Fruit fly (Drosophila melanogaster) whole organism, embryonic: ENCODE measurements around the gene Sulf1.

Source experiments
- BtbVII ChIP-seq: fragments of 200-800 bp; sonication (Bioruptor generic); optimal IDR thresholded peaks from 3 replicates; lab custom pipeline; 2017; ENCODE audit warnings: missing biosample characterization, mild to moderate bottlenecking, missing genetic modification characterization
- CG10543 ChIP-seq: fragments of 200-800 bp; sonication (Bioruptor generic); optimal IDR thresholded peaks from 3 replicates; lab custom pipeline; 2017; ENCODE audit warnings: missing biosample characterization, mild to moderate bottlenecking, missing genetic modification characterization, moderate library complexity
- CG12104 ChIP-seq: fragments of 200-800 bp; sonication (Bioruptor generic); optimal IDR thresholded peaks from 3 replicates; lab custom pipeline; 2016; ENCODE audit warnings: missing biosample characterization, missing genetic modification characterization
- CG1233 ChIP-seq: fragments of 200-800 bp; sonication (Bioruptor generic); optimal IDR thresholded peaks from 4 replicates; lab custom pipeline; 2018; ENCODE audit warnings: missing biosample characterization, mild to moderate bottlenecking, missing genetic modification characterization
- CG12391 ChIP-seq: fragments of 200-800 bp; sonication (Bioruptor generic); optimal IDR thresholded peaks from 3 replicates; lab custom pipeline; 2018; ENCODE audit warnings: missing biosample characterization, mild to moderate bottlenecking, missing genetic modification characterization, moderate library complexity
- CG13624 ChIP-seq: fragments of 200-800 bp; sonication (Bioruptor generic); optimal IDR thresholded peaks from 2 replicates; lab custom pipeline; 2016; ENCODE audit warnings: missing biosample characterization, missing genetic modification characterization
- CG13775 ChIP-seq: fragments of 200-800 bp; sonication (Bioruptor generic); optimal IDR thresholded peaks from 3 replicates; lab custom pipeline; 2017; ENCODE audit warnings: missing biosample characterization, mild to moderate bottlenecking, missing genetic modification characterization
- CG14667 ChIP-seq: fragments of 200-800 bp; sonication (Bioruptor generic); IDR thresholded peaks from 2 replicates; pipeline ENCODE4 v1.3.6; 2022; ENCODE audit warnings: missing biosample characterization, missing genetic modification characterization
- CG15514 ChIP-seq: fragments of 200-800 bp; sonication (Bioruptor generic); optimal IDR thresholded peaks from 3 replicates; lab custom pipeline; 2017; ENCODE audit warnings: missing biosample characterization, missing genetic modification characterization, mild to moderate bottlenecking, moderate library complexity, missing genetic modification reagents
- CG16815 ChIP-seq: fragments of 200-800 bp; sonication (Bioruptor generic); optimal IDR thresholded peaks from 3 replicates; lab custom pipeline; 2017; ENCODE audit warnings: missing biosample characterization, mild to moderate bottlenecking, missing genetic modification characterization
- CG17361 ChIP-seq: fragments of 200-800 bp; sonication (Bioruptor generic); IDR thresholded peaks from 3 replicates; pipeline ENCODE4 v1.3.6; 2022; ENCODE audit warnings: missing biosample characterization, missing genetic modification characterization
- CG18476 ChIP-seq: fragments of 200-800 bp; sonication (Bioruptor generic); optimal IDR thresholded peaks from 2 replicates; lab custom pipeline; 2016; ENCODE audit warnings: missing biosample characterization, mild to moderate bottlenecking, missing genetic modification characterization
- CG32772 ChIP-seq: fragments of 200-800 bp; sonication (Bioruptor generic); IDR thresholded peaks from 2 replicates; pipeline ENCODE4 v1.3.6; 2022; ENCODE audit warnings: missing biosample characterization, missing genetic modification characterization
- CG3281 ChIP-seq: fragments of 200-800 bp; sonication (Bioruptor generic); optimal IDR thresholded peaks from 3 replicates; lab custom pipeline; 2017; ENCODE audit warnings: missing biosample characterization, mild to moderate bottlenecking, missing genetic modification characterization
- CG34376 ChIP-seq: fragments of 200-800 bp; sonication (Bioruptor generic); optimal IDR thresholded peaks from 2 replicates; lab custom pipeline; 2018; ENCODE audit warnings: missing biosample characterization, mild to moderate bottlenecking, missing genetic modification characterization
- CG3995 ChIP-seq: fragments of 200-800 bp; sonication (Bioruptor generic); optimal IDR thresholded peaks from 3 replicates; lab custom pipeline; 2016; ENCODE audit warnings: missing biosample characterization, missing genetic modification characterization
- CG5180 ChIP-seq: fragments of 200-800 bp; sonication (Bioruptor generic); optimal IDR thresholded peaks from 3 replicates; lab custom pipeline; 2017; ENCODE audit warnings: missing biosample characterization, missing genetic modification characterization, mild to moderate bottlenecking, moderate library complexity, missing genetic modification reagents
- CG5953 ChIP-seq: fragments of 200-800 bp; sonication (Bioruptor generic); IDR thresholded peaks from 2 replicates; pipeline ENCODE4 v1.3.6; 2022; ENCODE audit warnings: missing biosample characterization, missing genetic modification characterization
- CG6175 ChIP-seq: fragments of 200-800 bp; sonication (Bioruptor generic); IDR thresholded peaks from 3 replicates; pipeline ENCODE4 v1.3.6; 2022; ENCODE audit warnings: missing biosample characterization, missing genetic modification characterization
- CG8388 ChIP-seq: fragments of 200-800 bp; sonication (Bioruptor generic); optimal IDR thresholded peaks from 2 replicates; lab custom pipeline; 2019; ENCODE audit warnings: missing biosample characterization, mild to moderate bottlenecking, missing genetic modification characterization, moderate library complexity
- D ChIP-seq, 2 experiments: fragments of 200-800 bp in 1 of 2; fragments of >200 bp in 1 of 2; sonication (Bioruptor generic) in 1 of 2; optimal IDR thresholded peaks; 2 replicates in 1 of 2; 3 replicates in 1 of 2; lab custom pipeline; 2017; ENCODE audit warnings: mild to moderate bottlenecking in 1 of 2, missing biosample characterization in 1 of 2, missing genetic modification characterization in 1 of 2, missing genetic modification reagents in 1 of 2
- Hand ChIP-seq: fragments of 200-800 bp; sonication (Bioruptor generic); optimal IDR thresholded peaks from 2 replicates; lab custom pipeline; 2017; ENCODE audit warnings: mild to moderate bottlenecking, missing biosample characterization, missing genetic modification reagents, missing genetic modification characterization
- Lim3 ChIP-seq: fragments of 200-800 bp; sonication (Bioruptor generic); IDR thresholded peaks from 2 replicates; pipeline ENCODE4 v1.3.6; 2022; ENCODE audit warnings: missing biosample characterization, missing genetic modification characterization
- Med ChIP-seq: fragments of 200-800 bp; sonication (Bioruptor generic); peaks from one replicate; lab custom pipeline; 2016; ENCODE audit warnings: missing biosample characterization, missing genetic modification characterization, mild to moderate bottlenecking, inconsistent platforms, moderate library complexity
- NC2β ChIP-seq: fragments of 200-800 bp; sonication (Bioruptor generic); optimal IDR thresholded peaks from 2 replicates; lab custom pipeline; 2016; ENCODE audit warnings: missing biosample characterization, missing genetic modification characterization
- Nf-YC ChIP-seq: fragments of 200-800 bp; optimal IDR thresholded peaks from 3 replicates; lab custom pipeline; 2019; ENCODE audit warnings: missing biosample characterization, mild to moderate bottlenecking, missing genetic modification characterization, moderate library complexity
- NfI ChIP-seq: fragments of 200-800 bp; sonication (Bioruptor generic); optimal IDR thresholded peaks from 3 replicates; lab custom pipeline; 2018; ENCODE audit warnings: missing biosample characterization, mild to moderate bottlenecking, missing genetic modification characterization, moderate library complexity
- Oaz ChIP-seq: fragments of 200-800 bp; sonication (Bioruptor generic); IDR thresholded peaks from 2 replicates; pipeline ENCODE4 v1.3.6; 2022; ENCODE audit warnings: missing biosample characterization, missing genetic modification characterization
- Optix ChIP-seq: fragments of 200-800 bp; sonication (Bioruptor generic); IDR thresholded peaks from 3 replicates; pipeline ENCODE4 v1.3.6; 2022; ENCODE audit warnings: missing biosample characterization, missing genetic modification characterization
- Pdp1 ChIP-seq, 2 experiments: fragments of 200-800 bp; sonication (Bioruptor generic); optimal IDR thresholded peaks; 3 replicates each; lab custom pipeline; 2016; ENCODE audit warnings: missing biosample characterization in 2 of 2, missing genetic modification characterization in 2 of 2, mild to moderate bottlenecking in 1 of 2, moderate library complexity in 1 of 2
- Rfx ChIP-seq: fragments of 200-800 bp; sonication (Bioruptor generic); IDR thresholded peaks from 2 replicates; pipeline ENCODE4 v1.3.6; 2022; ENCODE audit warnings: missing biosample characterization, missing genetic modification characterization
- bowl ChIP-seq: fragments of 200-800 bp; sonication (Bioruptor generic); IDR thresholded peaks from 2 replicates; pipeline ENCODE4 v1.3.6; 2022; ENCODE audit warnings: missing biosample characterization, missing genetic modification characterization
- cg ChIP-seq: fragments of 200-800 bp; sonication (Bioruptor generic); optimal IDR thresholded peaks from 3 replicates; lab custom pipeline; 2019; ENCODE audit warnings: missing biosample characterization, mild to moderate bottlenecking, missing genetic modification characterization, moderate library complexity
- ci ChIP-seq: fragments of 200-800 bp; sonication (Bioruptor generic); IDR thresholded peaks from 3 replicates; pipeline ENCODE4 v1.3.6; 2022; ENCODE audit warnings: missing biosample characterization, missing genetic modification characterization
- cwo ChIP-seq: fragments of 200-800 bp; sonication (Bioruptor generic); optimal IDR thresholded peaks from 3 replicates; lab custom pipeline; 2017; ENCODE audit warnings: missing biosample characterization, missing genetic modification characterization, mild to moderate bottlenecking, moderate library complexity, missing genetic modification reagents
- dimm ChIP-seq: fragments of 200-800 bp; sonication (Bioruptor generic); IDR thresholded peaks from 2 replicates; pipeline ENCODE4 v1.3.6; 2022; ENCODE audit warnings: missing biosample characterization, missing genetic modification characterization
- dpn ChIP-seq, 2 experiments: fragments of 200-800 bp; sonication (Bioruptor generic); optimal IDR thresholded peaks; 3 replicates each; lab custom pipeline; 2016; ENCODE audit warnings: missing biosample characterization in 2 of 2, missing genetic modification characterization in 2 of 2
- emc ChIP-seq: fragments of 200-800 bp; sonication (Bioruptor generic); optimal IDR thresholded peaks from 2 replicates; lab custom pipeline; 2016; ENCODE audit warnings: missing biosample characterization, missing genetic modification characterization
- exex ChIP-seq: fragments of 200-800 bp; sonication (Bioruptor generic); optimal IDR thresholded peaks from 4 replicates; lab custom pipeline; 2018; ENCODE audit warnings: missing biosample characterization, mild to moderate bottlenecking, missing genetic modification characterization, moderate library complexity
- fd96Cb ChIP-seq: fragments of 200-800 bp; sonication (Bioruptor generic); optimal IDR thresholded peaks from 2 replicates; lab custom pipeline; 2018; ENCODE audit warnings: missing biosample characterization, mild to moderate bottlenecking, missing genetic modification characterization, moderate library complexity
- grau ChIP-seq: fragments of 200-800 bp; optimal IDR thresholded peaks from 3 replicates; lab custom pipeline; 2019; ENCODE audit warnings: missing biosample characterization, mild to moderate bottlenecking, missing genetic modification characterization, moderate library complexity
- grn ChIP-seq: fragments of 200-800 bp; sonication (Bioruptor generic); optimal IDR thresholded peaks from 3 replicates; lab custom pipeline; 2017; ENCODE audit warnings: missing biosample characterization, missing genetic modification characterization
- gro ChIP-seq: fragments of 200-800 bp; sonication (Bioruptor generic); optimal IDR thresholded peaks from 2 replicates; lab custom pipeline; 2016; ENCODE audit warnings: missing biosample characterization, missing genetic modification characterization
- org-1 ChIP-seq: fragments of 200-800 bp; sonication (Bioruptor generic); optimal IDR thresholded peaks from 2 replicates; lab custom pipeline; 2017; ENCODE audit warnings: missing biosample characterization, missing genetic modification characterization
- prd ChIP-seq, 3 experiments: fragments of >200 bp in 2 of 3; fragments of 200-800 bp in 1 of 3; sonication (Bioruptor generic) in 1 of 3; optimal IDR thresholded peaks in 2 of 3; IDR thresholded peaks in 1 of 3; 2 replicates in 2 of 3; 3 replicates in 1 of 3; pipeline versions ENCODE4 v1.3.6 to Lab custom; 2017 to 2022; ENCODE audit warnings: missing biosample characterization in 1 of 3, missing genetic modification characterization in 1 of 3
- psq ChIP-seq: fragments of 200-800 bp; sonication (Bioruptor generic); optimal IDR thresholded peaks from 2 replicates; lab custom pipeline; 2017; ENCODE audit warnings: missing biosample characterization, missing genetic modification characterization
- schlank ChIP-seq: fragments of 200-800 bp; sonication (Bioruptor generic); optimal IDR thresholded peaks from 2 replicates; lab custom pipeline; 2018; ENCODE audit warnings: missing biosample characterization, mild to moderate bottlenecking, missing genetic modification characterization
- sens ChIP-seq: fragments of 200-800 bp; sonication (Bioruptor generic); peaks from one replicate; lab custom pipeline; 2016; ENCODE audit warnings: missing biosample characterization, missing genetic modification characterization
- shn ChIP-seq: fragments of 200-800 bp; sonication (Bioruptor generic); optimal IDR thresholded peaks from 3 replicates; lab custom pipeline; 2016; ENCODE audit warnings: missing biosample characterization, missing genetic modification characterization
- sqz ChIP-seq: fragments of 200-800 bp; sonication (Bioruptor generic); optimal IDR thresholded peaks from 3 replicates; lab custom pipeline; 2018; ENCODE audit warnings: missing biosample characterization, mild to moderate bottlenecking, missing genetic modification characterization
- zfh2 ChIP-seq: fragments of 200-800 bp; sonication (Bioruptor generic); optimal IDR thresholded peaks from 2 replicates; lab custom pipeline; 2016; ENCODE audit warnings: missing biosample characterization, missing genetic modification characterization

Gene Sulf1

DNA sequence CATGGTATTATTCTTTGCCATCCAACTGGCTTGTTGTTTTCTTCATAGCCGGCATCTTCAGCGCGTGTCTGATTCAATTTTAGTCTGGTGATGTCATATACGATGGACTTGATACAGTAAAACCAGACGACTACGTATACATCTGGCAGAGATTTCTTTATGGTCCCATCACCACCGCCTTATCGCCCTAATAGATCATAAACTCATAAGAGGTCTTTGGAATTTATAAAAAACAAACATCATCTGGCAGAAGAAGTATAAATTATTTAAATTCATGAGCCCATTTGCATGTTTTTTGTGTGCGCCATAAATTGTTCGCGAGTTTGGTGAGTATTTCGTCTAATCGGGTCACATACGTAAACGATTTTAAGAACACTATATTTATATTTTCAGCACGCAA lies 8.9 kb upstream of the Sulf1 start (continued):
- TF ChIP-seq NC2β (GFP tag; lab: Kevin White, UChicago) (no peak), CG13624 (no peak), D (optimal IDR thresholded peaks at IDR 0.05; lab: Kevin White, UChicago) (no peak), D (GFP tag; optimal IDR thresholded peaks at IDR 0.05; lab: Kevin White, UChicago) (no peak), bowl (GFP tag; lab: Robert Waterston, UW) (no peak), CG3281 (GFP tag; lab: Kevin White, UChicago) (no peak), CG15514 (GFP tag; lab: Kevin White, UChicago) (peak; percentile 8), Pdp1 (GFP tag; optimal IDR thresholded peaks at IDR 0.05; lab: Kevin White, UChicago) (peak in 1 of 2 experiments; percentile 20), dpn (GFP tag; optimal IDR thresholded peaks at IDR 0.05; lab: Kevin White, UChicago) (no peak), sens (GFP tag; lab: Kevin White, UChicago) (peak; percentile 61), cg (no peak), Med (GFP tag; lab: Kevin White, UChicago) (peak; percentile 73), Rfx (GFP tag; lab: Robert Waterston, UW) (no peak), CG34376 (GFP tag; lab: Kevin White, UChicago) (peak; percentile 55), Oaz (GFP tag; lab: Robert Waterston, UW) (no peak), CG10543 (peak; percentile 48), CG8388 (GFP tag; lab: Kevin White, UChicago) (no peak), schlank (no peak), CG5180 (GFP tag; lab: Kevin White, UChicago) (no peak), CG3995 (GFP tag; lab: Kevin White, UChicago) (no peak), CG1233 (no peak), CG12104 (GFP tag; lab: Kevin White, UChicago) (no peak), Hand (GFP tag; lab: Kevin White, UChicago) (no peak), dimm (GFP tag; lab: Robert Waterston, UW) (no peak), gro (peak; percentile 51), prd (optimal IDR thresholded peaks at IDR 0.05; lab: Kevin White, UChicago) (no peak), prd (GFP tag; IDR thresholded peaks at IDR 0.05; lab: Robert Waterston, UW) (no peak), CG14667 (GFP tag; lab: Robert Waterston, UW) (no peak), emc (GFP tag; lab: Kevin White, UChicago) (no peak), CG12391 (no peak), zfh2 (GFP tag; lab: Kevin White, UChicago) (no peak), Nf-YC (tag; lab: Kevin White, UChicago) (no peak), cwo (GFP tag; lab: Kevin White, UChicago) (no peak), grau (tag; lab: Kevin White, UChicago) (peak; percentile 42), CG18476 (GFP tag; lab: Kevin White, UChicago) (no peak), org-1 (GFP tag; lab: Kevin White, UChicago) (no peak), CG5953 (GFP tag; lab: Robert Waterston, UW) (no peak), CG16815 (GFP tag; lab: Kevin White, UChicago) (no peak)
- TF ChIP-seq, all 482 proteins: peak for 12

DNA sequence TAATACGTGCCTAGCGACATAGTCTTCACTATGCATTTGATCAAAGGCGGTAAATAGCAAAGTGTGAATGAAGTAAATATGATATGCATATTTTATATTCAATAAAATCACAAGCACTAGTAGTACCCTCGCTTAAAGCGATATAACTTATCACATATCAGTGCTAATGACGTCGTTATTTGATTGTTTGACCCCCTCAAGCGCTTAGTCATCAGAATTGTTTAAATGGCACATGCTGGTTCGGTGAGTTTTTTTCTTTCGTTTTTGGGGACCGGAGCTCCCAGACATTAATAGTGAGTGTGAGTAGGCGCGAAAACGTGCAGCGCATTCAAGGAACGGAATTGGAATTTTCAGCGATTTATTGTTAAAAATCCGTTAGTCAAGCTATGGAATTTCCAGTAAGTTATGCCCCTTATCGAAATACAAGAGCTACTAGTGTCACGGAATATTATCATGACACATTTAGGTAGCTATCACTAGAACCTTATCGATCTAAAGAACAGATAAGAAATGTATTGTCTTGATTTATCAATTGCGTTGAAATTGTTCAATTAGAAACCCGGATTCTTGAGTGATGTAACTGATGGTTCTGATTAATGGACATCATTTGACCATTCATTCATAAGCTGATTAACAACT lies 8.4 kb upstream of the Sulf1 start:
- TF ChIP-seq CG17361 (GFP tag; lab: Robert Waterston, UW) (no peak), CG6175 (GFP tag; lab: Robert Waterston, UW) (no peak), shn (GFP tag; lab: Kevin White, UChicago) (no peak), CG32772 (GFP tag; lab: Robert Waterston, UW) (no peak), fd96Cb (no peak), psq (GFP tag; lab: Kevin White, UChicago) (no peak), exex (tag; lab: Kevin White, UChicago) (peak; percentile 90), Lim3 (GFP tag; lab: Robert Waterston, UW) (no peak), BtbVII (GFP tag; lab: Kevin White, UChicago) (peak; percentile 10), sqz (GFP tag; lab: Kevin White, UChicago) (peak; percentile 86), Optix (GFP tag; lab: Robert Waterston, UW) (no peak), grn (peak; percentile 93), ci (0 out of 3 replicates have a peak, but pooled peaks have one; percentile 29), NfI (GFP tag; lab: Kevin White, UChicago) (no peak), CG13775 (GFP tag; lab: Kevin White, UChicago) (no peak)
